Fruit fly (Drosophila melanogaster): ENCODE measurements around the gene CG7878.

- TF ChIP-seq CG11617 (GFP tag; optimal IDR thresholded peaks at IDR 0.05) (no peak), CG12768 (GFP tag; optimal IDR thresholded peaks at IDR 0.05) (no peak), CG14711 (tag; optimal IDR thresholded peaks at IDR 0.05) (no peak)
Measured at dm6 chr3R:8139326-8139725, 16.8 kb downstream of the CG7878 start.
